Fruit fly (Drosophila melanogaster) whole organism, embryonic: ENCODE results near the gene CG13126.

Experiments used
- Antp ChIP-seq: fragments of 200-800 bp; sonication (Bioruptor generic); optimal IDR thresholded peaks from 3 replicates; lab custom pipeline; 2016; ENCODE audit warnings: missing biosample characterization, missing genetic modification characterization
- Asciz ChIP-seq: fragments of 200-800 bp; sonication (Bioruptor generic); optimal IDR thresholded peaks from 2 replicates; lab custom pipeline; 2017; ENCODE audit warnings: missing biosample characterization, mild to moderate bottlenecking, missing genetic modification characterization, missing genetic modification reagents
- CG10147 ChIP-seq: fragments of 200-800 bp; sonication (Bioruptor generic); optimal IDR thresholded peaks from 2 replicates; lab custom pipeline; 2019; ENCODE audit warnings: missing biosample characterization, mild to moderate bottlenecking, missing genetic modification characterization, moderate library complexity
- CG12744 ChIP-seq: fragments of 200-800 bp; sonication (Bioruptor generic); optimal IDR thresholded peaks from 2 replicates; lab custom pipeline; 2016; ENCODE audit warnings: missing biosample characterization, missing genetic modification characterization
- CG13123 ChIP-seq: fragments of 200-800 bp; sonication (Bioruptor generic); optimal IDR thresholded peaks from 2 replicates; lab custom pipeline; 2016; ENCODE audit warnings: missing biosample characterization, missing genetic modification characterization
- CG13287 ChIP-seq: fragments of 200-800 bp; sonication (Bioruptor generic); IDR thresholded peaks from 2 replicates; pipeline ENCODE4 v1.3.6; 2022; ENCODE audit warnings: missing biosample characterization, missing genetic modification characterization; ENCODE audit not compliant: partially characterized antibody
- CG14710 ChIP-seq: fragments of 200-800 bp; sonication (Bioruptor generic); optimal IDR thresholded peaks from 3 replicates; lab custom pipeline; 2019; ENCODE audit warnings: missing biosample characterization, mild to moderate bottlenecking, missing genetic modification characterization, moderate library complexity
- CG15479 ChIP-seq: fragments of 200-800 bp; sonication (Bioruptor generic); optimal IDR thresholded peaks from 3 replicates; lab custom pipeline; 2019; ENCODE audit warnings: missing biosample characterization, mild to moderate bottlenecking, missing genetic modification characterization, moderate library complexity
- CG15514 ChIP-seq: fragments of 200-800 bp; sonication (Bioruptor generic); optimal IDR thresholded peaks from 3 replicates; lab custom pipeline; 2017; ENCODE audit warnings: missing biosample characterization, missing genetic modification characterization, mild to moderate bottlenecking, moderate library complexity, missing genetic modification reagents
- CG15601 ChIP-seq: fragments of 200-800 bp; sonication (Bioruptor generic); optimal IDR thresholded peaks from 3 replicates; lab custom pipeline; 2019; ENCODE audit warnings: missing biosample characterization, mild to moderate bottlenecking, missing genetic modification characterization, moderate library complexity
- CG15696 ChIP-seq: fragments of 200-800 bp; sonication (Bioruptor generic); optimal IDR thresholded peaks from 2 replicates; lab custom pipeline; 2019; ENCODE audit warnings: missing biosample characterization, mild to moderate bottlenecking, missing genetic modification characterization, moderate library complexity
- CG2199 ChIP-seq: fragments of 200-800 bp; sonication (Bioruptor generic); IDR thresholded peaks from 3 replicates; pipeline ENCODE4 v1.3.6; 2022; ENCODE audit warnings: missing biosample characterization, missing genetic modification characterization
- CG3163 ChIP-seq: fragments of 200-800 bp; sonication (Bioruptor generic); optimal IDR thresholded peaks from 3 replicates; lab custom pipeline; 2016; ENCODE audit warnings: missing biosample characterization, missing genetic modification characterization
- CG6254 ChIP-seq: fragments of 200-800 bp; sonication (Bioruptor generic); optimal IDR thresholded peaks from 3 replicates; lab custom pipeline; 2017; ENCODE audit warnings: mild to moderate bottlenecking, missing biosample characterization, missing genetic modification reagents, missing genetic modification characterization
- CG6683 ChIP-seq: fragments of 200-800 bp; sonication (Bioruptor generic); optimal IDR thresholded peaks from 2 replicates; lab custom pipeline; 2017; ENCODE audit warnings: missing biosample characterization, mild to moderate bottlenecking, missing genetic modification characterization, missing genetic modification reagents
- CG6689 ChIP-seq: fragments of 200-800 bp; sonication (Bioruptor generic); IDR thresholded peaks from 2 replicates; pipeline ENCODE4 v1.3.6; 2022; ENCODE audit warnings: missing biosample characterization, missing genetic modification characterization
- CG7839 ChIP-seq: fragments of 200-800 bp; sonication (Bioruptor generic); optimal IDR thresholded peaks from 3 replicates; lab custom pipeline; 2018; ENCODE audit warnings: missing biosample characterization, mild to moderate bottlenecking, missing genetic modification characterization, moderate library complexity
- CG7928 ChIP-seq: fragments of 200-800 bp; sonication (Bioruptor generic); optimal IDR thresholded peaks from 2 replicates; lab custom pipeline; 2017; ENCODE audit warnings: missing biosample characterization, mild to moderate bottlenecking, missing genetic modification characterization
- CG8478 ChIP-seq: fragments of >200 bp; optimal IDR thresholded peaks from 2 replicates; lab custom pipeline; 2018
- CG8944 ChIP-seq: fragments of 200-800 bp; sonication (Bioruptor generic); optimal IDR thresholded peaks from 3 replicates; lab custom pipeline; 2016; ENCODE audit warnings: missing biosample characterization, missing genetic modification characterization
- CG9437 ChIP-seq: fragments of 200-800 bp; sonication (Bioruptor generic); optimal IDR thresholded peaks from 2 replicates; lab custom pipeline; 2018; ENCODE audit warnings: missing biosample characterization, mild to moderate bottlenecking, missing genetic modification characterization
- CG9727 ChIP-seq: fragments of 200-800 bp; sonication (Bioruptor generic); optimal IDR thresholded peaks from 3 replicates; lab custom pipeline; 2017; ENCODE audit warnings: missing biosample characterization, mild to moderate bottlenecking, missing genetic modification characterization
- CG9932 ChIP-seq: fragments of 200-800 bp; sonication (Bioruptor generic); IDR thresholded peaks from 2 replicates; pipeline ENCODE4 v1.3.6; 2022; ENCODE audit warnings: missing biosample characterization, missing genetic modification characterization
- Doc3 ChIP-seq: fragments of 200-800 bp; sonication (Bioruptor generic); IDR thresholded peaks from 3 replicates; pipeline ENCODE4 v1.3.6; 2022; ENCODE audit warnings: missing biosample characterization, missing genetic modification characterization; ENCODE audit not compliant: partially characterized antibody
- Gug ChIP-seq: fragments of 200-800 bp; sonication (Bioruptor generic); IDR thresholded peaks from 4 replicates; pipeline ENCODE4 v1.3.6; 2022; ENCODE audit warnings: missing biosample characterization, missing genetic modification characterization
- Hmx ChIP-seq: fragments of 200-800 bp; sonication (Bioruptor generic); optimal IDR thresholded peaks from 2 replicates; lab custom pipeline; 2016; ENCODE audit warnings: missing biosample characterization, missing genetic modification characterization
- Mad ChIP-seq: fragments of 200-800 bp; sonication (Bioruptor generic); optimal IDR thresholded peaks from 2 replicates; lab custom pipeline; 2016; ENCODE audit warnings: missing biosample characterization, missing genetic modification characterization
- NK7.1 ChIP-seq: fragments of 200-800 bp; sonication (Bioruptor generic); optimal IDR thresholded peaks from 3 replicates; lab custom pipeline; 2016; ENCODE audit warnings: missing biosample characterization, missing genetic modification characterization
- NfI ChIP-seq: fragments of 200-800 bp; sonication (Bioruptor generic); optimal IDR thresholded peaks from 3 replicates; lab custom pipeline; 2018; ENCODE audit warnings: missing biosample characterization, mild to moderate bottlenecking, missing genetic modification characterization, moderate library complexity
- Rx ChIP-seq: fragments of 200-800 bp; sonication (Bioruptor generic); IDR thresholded peaks from 2 replicates; pipeline ENCODE4 v1.3.6; 2022; ENCODE audit warnings: missing biosample characterization, missing genetic modification characterization
- Sox102F ChIP-seq: fragments of 200-800 bp; sonication (Bioruptor generic); optimal IDR thresholded peaks from 2 replicates; lab custom pipeline; 2018; ENCODE audit warnings: missing biosample characterization, mild to moderate bottlenecking, missing genetic modification characterization, moderate library complexity
- ase ChIP-seq: fragments of 200-800 bp; sonication (Bioruptor generic); IDR thresholded peaks from 3 replicates; pipeline ENCODE4 v1.3.6; 2022; ENCODE audit warnings: missing biosample characterization, missing genetic modification characterization
- br ChIP-seq: fragments of >200 bp; optimal IDR thresholded peaks from 2 replicates; lab custom pipeline; 2017
- cato ChIP-seq: fragments of 200-800 bp; sonication (Bioruptor generic); optimal IDR thresholded peaks from 2 replicates; lab custom pipeline; 2016; ENCODE audit warnings: missing biosample characterization, missing genetic modification characterization, borderline replicate concordance
- chinmo ChIP-seq: fragments of 200-800 bp; sonication (Bioruptor generic); IDR thresholded peaks from 4 replicates; pipeline ENCODE4 v1.3.6; 2022; ENCODE audit warnings: missing biosample characterization, missing genetic modification characterization; ENCODE audit not compliant: partially characterized antibody
- fd3F ChIP-seq: fragments of 200-800 bp; sonication (Bioruptor generic); optimal IDR thresholded peaks from 2 replicates; lab custom pipeline; 2018; ENCODE audit warnings: missing biosample characterization, mild to moderate bottlenecking, missing genetic modification characterization, moderate library complexity
- lmd ChIP-seq: fragments of 200-800 bp; sonication (Bioruptor generic); IDR thresholded peaks from 2 replicates; pipeline ENCODE4 v1.3.6; 2022; ENCODE audit warnings: missing biosample characterization, missing genetic modification characterization
- lov ChIP-seq, 2 experiments: fragments of 200-800 bp in 1 of 2; fragments of >200 bp in 1 of 2; sonication (Bioruptor generic) in 1 of 2; IDR thresholded peaks in 1 of 2; optimal IDR thresholded peaks in 1 of 2; 2 replicates in 1 of 2; 3 replicates in 1 of 2; pipeline versions ENCODE4 v1.3.6 to Lab custom; 2017 to 2022; ENCODE audit warnings: missing biosample characterization in 1 of 2, missing genetic modification characterization in 1 of 2
- maf-S ChIP-seq: fragments of 200-800 bp; sonication (Bioruptor generic); optimal IDR thresholded peaks from 2 replicates; lab custom pipeline; 2016; ENCODE audit warnings: missing biosample characterization, missing genetic modification characterization
- nom ChIP-seq: fragments of 200-800 bp; sonication (Bioruptor generic); optimal IDR thresholded peaks from 2 replicates; lab custom pipeline; 2017; ENCODE audit warnings: missing biosample characterization, missing genetic modification characterization, mild to moderate bottlenecking, moderate library complexity, missing genetic modification reagents
- org-1 ChIP-seq: fragments of 200-800 bp; sonication (Bioruptor generic); optimal IDR thresholded peaks from 2 replicates; lab custom pipeline; 2017; ENCODE audit warnings: missing biosample characterization, missing genetic modification characterization
- p53 ChIP-seq: fragments of 200-800 bp; sonication (Bioruptor generic); optimal IDR thresholded peaks from 2 replicates; lab custom pipeline; 2016; ENCODE audit warnings: missing biosample characterization, missing genetic modification characterization
- tna ChIP-seq: fragments of 200-800 bp; sonication (Bioruptor generic); IDR thresholded peaks from 2 replicates; pipeline ENCODE4 v1.3.6; 2022; ENCODE audit warnings: missing biosample characterization, missing genetic modification characterization; ENCODE audit not compliant: partially characterized antibody
- ttk ChIP-seq: fragments of 200-800 bp; sonication (Bioruptor generic); IDR thresholded peaks from 2 replicates; pipeline ENCODE4 v2.1.2; 2022; ENCODE audit warnings: missing biosample characterization, missing genetic modification characterization
- unpg ChIP-seq: fragments of 200-800 bp; sonication (Bioruptor generic); optimal IDR thresholded peaks from 3 replicates; lab custom pipeline; 2018; ENCODE audit warnings: missing biosample characterization, mild to moderate bottlenecking, missing genetic modification characterization, moderate library complexity
- vvl ChIP-seq: fragments of 200-800 bp; sonication (Bioruptor generic); IDR thresholded peaks from 2 replicates; pipeline ENCODE4 v1.3.6; 2022; ENCODE audit warnings: missing biosample characterization, missing genetic modification characterization
- zfh1 ChIP-seq: fragments of 200-800 bp; sonication (Bioruptor generic); IDR thresholded peaks from 3 replicates; pipeline ENCODE4 v1.3.6; 2022; ENCODE audit warnings: missing biosample characterization, missing genetic modification characterization
- zfh2 ChIP-seq: fragments of 200-800 bp; sonication (Bioruptor generic); optimal IDR thresholded peaks from 2 replicates; lab custom pipeline; 2016; ENCODE audit warnings: missing biosample characterization, missing genetic modification characterization

Gene CG13126

DNA sequence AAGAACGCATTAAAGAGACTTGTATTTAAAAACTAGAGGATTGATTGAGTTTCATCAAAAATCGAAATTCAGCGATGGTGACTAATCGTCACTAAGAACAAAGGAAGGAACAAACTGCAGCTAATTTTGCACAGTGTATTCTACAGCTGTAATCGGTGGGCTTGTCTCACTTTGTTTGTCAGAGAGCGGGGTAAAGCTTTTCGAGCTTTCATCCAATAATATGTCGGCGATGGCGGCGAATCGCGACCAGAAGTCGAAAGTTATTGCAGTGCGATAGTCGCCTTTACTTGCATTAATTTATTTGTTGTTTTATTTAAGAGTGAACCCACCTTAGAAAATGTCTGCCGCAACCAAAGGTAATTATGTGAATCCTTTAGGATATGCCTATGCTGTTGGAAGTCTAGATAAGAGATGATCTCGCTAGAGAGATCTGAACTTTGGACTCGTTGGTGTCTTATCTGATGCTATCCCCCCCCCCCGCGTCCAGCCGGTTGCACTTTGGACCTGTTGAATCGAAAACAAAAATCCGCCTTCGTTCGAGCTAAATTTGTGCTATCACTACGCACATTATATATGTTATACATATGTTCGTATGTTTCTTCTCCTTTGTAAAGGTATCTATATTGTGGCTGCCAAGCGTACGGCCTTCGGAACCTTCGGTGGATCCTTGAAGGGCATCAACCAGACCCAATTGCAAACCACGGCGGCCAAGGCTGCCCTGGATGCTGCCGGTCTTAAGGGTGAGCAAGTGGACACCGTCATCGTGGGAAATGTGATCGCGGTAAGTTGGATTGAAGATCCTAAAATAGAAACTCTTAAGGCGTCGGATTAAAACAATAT, 38.8 kb downstream of the CG13126 start, which contains the start of gene yip2 (continued):
- TF ChIP-seq Antp (GFP tag; lab: Kevin White, UChicago) (peak; percentile 55), CG12744 (GFP tag; lab: Kevin White, UChicago) (peak; percentile 7), fd3F (GFP tag; lab: Kevin White, UChicago) (peak; percentile 41), vvl (GFP tag; lab: Robert Waterston, UW) (peak; percentile 83), CG13123 (GFP tag; lab: Kevin White, UChicago) (no peak), tna (no peak), NK7.1 (GFP tag; lab: Kevin White, UChicago) (no peak), CG14710 (no peak), br (no peak), CG15601 (tag; lab: Kevin White, UChicago) (peak; percentile 30), cato (GFP tag; lab: Kevin White, UChicago) (no peak), CG7928 (GFP tag; lab: Kevin White, UChicago) (no peak), CG15696 (tag; lab: Kevin White, UChicago) (no peak), CG8478 (lab: Kevin White, UChicago) (no peak), p53 (GFP tag; lab: Kevin White, UChicago) (no peak), CG7839 (tag; lab: Kevin White, UChicago) (peak; percentile 55), Rx (GFP tag; lab: Robert Waterston, UW) (no peak), zfh2 (GFP tag; lab: Kevin White, UChicago) (peak; percentile 67), Sox102F (peak; percentile 74), CG9437 (GFP tag; lab: Kevin White, UChicago) (no peak), CG9727 (GFP tag; lab: Kevin White, UChicago) (peak; percentile 39), Gug (GFP tag; lab: Robert Waterston, UW) (peak; percentile 28; the same call in 1 of the 4 replicates), Hmx (GFP tag; lab: Kevin White, UChicago) (peak; percentile 26), lov (optimal IDR thresholded peaks at IDR 0.05; lab: Kevin White, UChicago) (no peak), lov (GFP tag; IDR thresholded peaks at IDR 0.05; lab: Robert Waterston, UW) (no peak), chinmo (GFP tag; lab: Robert Waterston, UW) (peak; percentile 94), lmd (GFP tag; lab: Robert Waterston, UW) (peak; percentile 40; the same call in 1 of the 2 replicates), Asciz (GFP tag; lab: Kevin White, UChicago) (peak; percentile 22), ase (peak; percentile 49; the same call in 1 of the 3 replicates), org-1 (GFP tag; lab: Kevin White, UChicago) (peak; percentile 10), NfI (peak; percentile 58), CG13287 (GFP tag; lab: Robert Waterston, UW) (peak; percentile 66), CG15514 (GFP tag; lab: Kevin White, UChicago) (peak; percentile 63), CG9932 (GFP tag; lab: Robert Waterston, UW) (peak; percentile 71), maf-S (GFP tag; lab: Kevin White, UChicago) (peak; percentile 42), CG15479 (GFP tag; lab: Kevin White, UChicago) (no peak), CG8944 (GFP tag; lab: Kevin White, UChicago) (peak; percentile 21), Mad (GFP tag; lab: Kevin White, UChicago) (peak; percentile 17), nom (GFP tag; lab: Kevin White, UChicago) (peak; percentile 100), zfh1 (GFP tag; lab: Robert Waterston, UW) (peak; percentile 72), CG6254 (GFP tag; lab: Kevin White, UChicago) (peak; percentile 59), CG2199 (GFP tag; lab: Robert Waterston, UW) (no peak), Doc3 (GFP tag; lab: Robert Waterston, UW) (no peak), CG6683 (GFP tag; lab: Kevin White, UChicago) (peak; percentile 36), CG6689 (GFP tag; lab: Robert Waterston, UW) (peak; percentile 49), CG10147 (GFP tag; lab: Kevin White, UChicago) (peak; percentile 19), unpg (GFP tag; lab: Kevin White, UChicago) (peak; percentile 69), CG3163 (peak; percentile 48), ttk (GFP tag; lab: Robert Waterston, UW) (peak; percentile 57)
